Fruit fly (Drosophila melanogaster) Kc167 (cell line): ENCODE measurements around the gene plh.

Experiments used
- Myc ChIP-seq: fragments of >200 bp; optimal IDR thresholded peaks from 2 replicates; lab custom pipeline; 2017; ENCODE audit warnings: missing external identifiers
- Sin3A ChIP-seq: fragments of >200 bp; optimal IDR thresholded peaks from 2 replicates; lab custom pipeline; 2018; ENCODE audit warnings: missing external identifiers
- h ChIP-seq: fragments of >200 bp; optimal IDR thresholded peaks from 3 replicates; lab custom pipeline; 2018; ENCODE audit warnings: missing external identifiers
- psq ChIP-seq: fragments of >200 bp; optimal IDR thresholded peaks from 2 replicates; lab custom pipeline; 2017; ENCODE audit warnings: missing external identifiers

dm6 chr3R:4989150-4990017 is 21.4 kb downstream of the plh start:
- no peak for TF ChIP-seq Sin3A (lab: Kevin White, UChicago)
- no peak for TF ChIP-seq Myc (lab: Kevin White, UChicago)
- TF ChIP-seq psq (lab: Kevin White, UChicago): no peak
- TF ChIP-seq h (lab: Kevin White, UChicago): no peak
